Worm (Caenorhabditis elegans) whole organism, late embryonic: ENCODE results near the gene citk-1.

ENCODE experiments used
- C38D4.7 ChIP-seq: fragments of 200-800 bp; sonication (Bioruptor generic); optimal IDR thresholded peaks from 2 replicates; lab custom pipeline; 2018; ENCODE audit warnings: mild to moderate bottlenecking, missing genetic modification characterization, moderate library complexity, missing compliant biosample characterization
- ama-1 ChIP-seq: fragments of 150-350 bp; optimal IDR thresholded peaks from 2 replicates; lab custom pipeline; 2014
- dve-1 ChIP-seq: sonication (generic microtip); optimal IDR thresholded peaks from 2 replicates; lab custom pipeline; 2017; ENCODE audit warnings: antibody characterized with exemption, mild to moderate bottlenecking, missing genetic modification characterization, missing compliant biosample characterization
- ets-4 ChIP-seq: sonication (generic microtip); optimal IDR thresholded peaks from 2 replicates; lab custom pipeline; 2016; ENCODE audit warnings: missing genetic modification characterization, missing compliant biosample characterization
- eyg-1 ChIP-seq: sonication (generic microtip); optimal IDR thresholded peaks from 2 replicates; lab custom pipeline; 2016; ENCODE audit warnings: missing genotype, missing genetic modification characterization, missing compliant biosample characterization
- nhr-11 ChIP-seq: fragments of 150-350 bp; optimal IDR thresholded peaks from 2 replicates; lab custom pipeline; 2014; ENCODE audit warnings: missing biosample characterization, missing genetic modification characterization
- pha-2 ChIP-seq: sonication (generic microtip); optimal IDR thresholded peaks from 2 replicates; lab custom pipeline; 2017; ENCODE audit warnings: mild to moderate bottlenecking, missing genetic modification characterization, missing compliant biosample characterization
- pha-4 ChIP-seq: fragments of 150-350 bp; optimal IDR thresholded peaks from 2 replicates; lab custom pipeline; 2018; ENCODE audit warnings: missing biosample characterization, missing genetic modification reagents, missing genetic modification characterization
- ttx-3 ChIP-seq: sonication (generic microtip); optimal IDR thresholded peaks from 2 replicates; lab custom pipeline; 2016; ENCODE audit warnings: missing genetic modification reagents, missing genetic modification characterization, missing compliant biosample characterization
- ztf-16 ChIP-seq: sonication (generic microtip); optimal IDR thresholded peaks from 2 replicates; lab custom pipeline; 2017; ENCODE audit warnings: missing genetic modification characterization, missing compliant biosample characterization

DNA sequence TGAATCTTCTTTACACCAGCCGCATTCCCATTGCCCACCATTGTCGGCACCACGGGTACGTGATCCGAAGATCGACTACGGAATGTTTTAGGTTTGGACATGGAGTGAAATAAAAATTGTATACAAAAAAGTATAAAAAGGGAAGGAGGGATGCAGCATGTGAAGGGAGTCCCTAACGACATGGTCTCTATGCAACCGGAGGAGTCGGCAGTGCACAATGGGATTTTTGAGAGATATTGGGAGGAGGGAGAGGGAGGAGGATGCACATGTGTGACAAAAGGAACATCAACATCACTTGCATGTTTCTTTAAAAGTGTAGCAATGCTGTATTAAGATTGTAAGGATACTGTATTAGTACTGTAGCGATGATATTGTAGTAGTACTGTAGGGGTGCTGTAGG, 30.8 kb downstream of the citk-1 start, which contains the start of gene W07G1.1:
- TF ChIP-seq nhr-11 (tag; lab: Kevin White, UChicago) (no peak), pha-2 (tag; lab: Kevin White, UChicago) (no peak), eyg-1 (no peak), ama-1 (lab: Kevin White, UChicago) (no peak), ets-4 (no peak), pha-4 (no peak), ztf-16 (tag; lab: Kevin White, UChicago) (no peak), dve-1 (no peak), ttx-3 (tag; lab: Kevin White, UChicago) (no peak), C38D4.7 (GFP tag; lab: Kevin White, UChicago) (no peak)
